Worm (Caenorhabditis elegans) whole organism, young adult: ENCODE results near the gene grwd-1.

Source experiments
- F22D6.2 ChIP-seq: sonication (generic microtip); optimal IDR thresholded peaks from 2 replicates; lab custom pipeline; 2016; ENCODE audit warnings: mild to moderate bottlenecking, missing genetic modification characterization, missing compliant biosample characterization
- akir-1 ChIP-seq: fragments of 200-800 bp; sonication (Bioruptor generic); optimal IDR thresholded peaks from 2 replicates; lab custom pipeline; 2018; ENCODE audit warnings: mild to moderate bottlenecking, missing genetic modification characterization, moderate library complexity, missing compliant biosample characterization
- bed-1 ChIP-seq: fragments of 200-800 bp; sonication (Bioruptor generic); IDR thresholded peaks from 2 replicates; pipeline ENCODE4 v1.3.6; 2022; ENCODE audit warnings: missing genetic modification reagents, missing genetic modification characterization, missing compliant biosample characterization
- ceh-40 ChIP-seq: fragments of 200-800 bp; sonication (Bioruptor generic); IDR thresholded peaks from 2 replicates; pipeline ENCODE4 v1.3.6; 2022; ENCODE audit warnings: missing genetic modification characterization, missing compliant biosample characterization
- ets-4 ChIP-seq: fragments of 200-800 bp; sonication (Bioruptor generic); optimal IDR thresholded peaks from 2 replicates; lab custom pipeline; 2018; ENCODE audit warnings: mild to moderate bottlenecking, missing genetic modification characterization, missing compliant biosample characterization
- nfya-2 ChIP-seq: fragments of 200-800 bp; sonication (Bioruptor generic); IDR thresholded peaks from 2 replicates; pipeline ENCODE4 v1.3.6; 2022; ENCODE audit warnings: missing genetic modification reagents, missing genetic modification characterization, missing compliant biosample characterization
- rpc-1 ChIP-seq, 2 experiments: fragments of 150-350 bp in 1 of 2; sonication (generic microtip) in 1 of 2; optimal IDR thresholded peaks; 2 replicates each; lab custom pipeline; 2014 to 2018; ENCODE audit warnings: missing biosample characterization in 1 of 2, missing genetic modification characterization in 1 of 2, missing genetic modification reagents in 1 of 2, missing genotype in 1 of 2
- snpc-1.1 ChIP-seq: sonication (generic microtip); optimal IDR thresholded peaks from 2 replicates; lab custom pipeline; 2017; ENCODE audit warnings: missing genetic modification characterization, mild to moderate bottlenecking, missing compliant biosample characterization, antibody characterized with exemption, moderate library complexity, missing genotype, missing genetic modification reagents; ENCODE audit not compliant: insufficient read depth
- unc-62 ChIP-seq: fragments of 150-350 bp; optimal IDR thresholded peaks from 2 replicates; lab custom pipeline; 2014; ENCODE audit warnings: missing biosample characterization, missing genetic modification reagents, missing genetic modification characterization
- ztf-22 ChIP-seq: fragments of 200-800 bp; sonication (Bioruptor generic); optimal IDR thresholded peaks from 2 replicates; lab custom pipeline; 2018; ENCODE audit warnings: mild to moderate bottlenecking, missing genetic modification characterization, moderate library complexity, missing compliant biosample characterization

ce11 chrIII:5171945-5172344, 18.7 kb downstream of the grwd-1 start, which contains the start of gene prp-19:
- no peak for TF ChIP-seq bed-1 (GFP tag; lab: Robert Waterston, UW)
- no peak for TF ChIP-seq ztf-22 (GFP tag; lab: Kevin White, UChicago)
- TF ChIP-seq snpc-1.1: no peak
- TF ChIP-seq F22D6.2 (tag; lab: Kevin White, UChicago): no peak
- TF ChIP-seq nfya-2 (GFP tag; lab: Robert Waterston, UW): no peak
- no peak for TF ChIP-seq ceh-40
- no peak for TF ChIP-seq akir-1 (GFP tag; lab: Kevin White, UChicago)
- TF ChIP-seq unc-62 (GFP tag; lab: Kevin White, UChicago): no peak
- TF ChIP-seq rpc-1 (optimal IDR thresholded peaks at IDR 0.05; lab: Kevin White, UChicago): no peak
- TF ChIP-seq rpc-1 (tag; optimal IDR thresholded peaks at IDR 0.05; lab: Kevin White, UChicago): no peak
- no peak for TF ChIP-seq ets-4
